Fruit fly (Drosophila melanogaster): ENCODE results near the gene CG43136.
A peak's percentile ranks its signal among the peaks of the same experiment; 100 is the strongest.

Gene CG43136

DNA sequence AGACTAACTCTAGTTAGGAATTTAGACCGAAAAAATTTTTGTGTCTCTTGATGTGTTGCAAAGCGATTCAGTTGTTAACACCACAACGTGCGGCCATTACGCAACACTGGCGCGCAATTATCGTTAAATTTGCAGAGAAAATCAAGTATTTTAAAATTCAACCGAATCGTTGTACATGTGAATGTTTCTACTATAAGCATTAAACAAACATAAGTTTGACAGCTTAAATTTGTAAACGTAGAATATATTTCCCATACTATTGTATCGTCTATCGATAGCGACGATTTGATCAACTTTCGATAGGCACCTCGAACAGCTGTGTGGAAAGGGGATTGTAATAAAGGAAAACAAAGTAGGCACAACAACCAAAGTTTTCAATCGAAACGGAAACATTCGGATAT, 26.0 kb downstream of the CG43136 start, which contains the start of the genes Usp30 and CG16721 (continued):
- peak; percentile 53 for TF ChIP-seq achi (GFP tag; optimal IDR thresholded peaks at IDR 0.05)
- no peak for TF ChIP-seq CG15336 (GFP tag; IDR thresholded peaks at IDR 0.05)
- peak; percentile 7 for TF ChIP-seq CG7368 (GFP tag; optimal IDR thresholded peaks at IDR 0.05)
- TF ChIP-seq Smox (GFP tag; optimal IDR thresholded peaks at IDR 0.05) = no peak
- no peak for TF ChIP-seq net (GFP tag; optimal IDR thresholded peaks at IDR 0.05)
- TF ChIP-seq CG31627 (GFP tag; optimal IDR thresholded peaks at IDR 0.05) = peak; percentile 57
- TF ChIP-seq CG11294 (GFP tag; IDR thresholded peaks at IDR 0.05) = no peak
- peak; percentile 67 for TF ChIP-seq Eip78C (GFP tag)
- TF ChIP-seq CG11762 (GFP tag; optimal IDR thresholded peaks at IDR 0.05; ENCODE audit: insufficient read depth) = peak; percentile 23
- no peak for TF ChIP-seq CG4318 (GFP tag; optimal IDR thresholded peaks at IDR 0.05)
- peak; percentile 10 for TF ChIP-seq Hr4 (GFP tag; optimal IDR thresholded peaks at IDR 0.05)
- no peak for TF ChIP-seq Eip93F (GFP tag; optimal IDR thresholded peaks at IDR 0.05)

DNA sequence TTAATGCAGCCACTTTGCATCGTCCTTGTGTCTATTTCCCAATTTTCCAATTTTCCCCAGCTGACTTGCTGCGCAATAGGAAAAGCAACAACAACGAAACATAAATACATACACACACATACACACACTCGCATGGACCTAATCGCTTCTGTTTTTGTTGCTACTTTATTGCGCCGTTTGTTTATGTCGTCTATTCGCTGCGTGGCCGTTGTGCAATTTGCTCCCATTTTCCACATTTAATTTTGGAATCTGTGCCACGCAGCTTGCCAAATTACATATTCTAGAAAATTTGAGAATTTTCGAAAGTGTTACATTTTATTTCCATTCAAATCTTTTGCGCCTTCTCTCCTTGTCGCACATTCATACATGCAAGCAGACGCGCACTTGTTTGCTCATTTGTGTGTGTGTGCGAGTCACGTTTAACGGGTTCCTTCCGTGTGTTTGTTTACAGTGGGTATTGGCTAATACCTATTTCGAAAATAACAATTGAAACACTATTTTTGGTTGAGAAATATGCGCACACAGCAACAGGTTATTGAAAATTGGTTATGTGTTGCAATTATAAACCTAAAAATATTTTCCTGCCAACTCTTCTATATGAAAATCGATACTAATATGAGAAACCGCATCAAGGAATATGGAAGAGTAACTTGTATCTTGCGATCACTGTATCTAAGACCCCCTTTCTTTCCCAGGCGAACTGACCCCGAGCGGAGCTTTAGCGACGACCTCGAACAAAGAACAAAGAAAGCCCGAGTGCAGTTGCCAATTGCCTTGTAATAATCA, 26.8 kb downstream of the CG43136 start:
- peak; percentile 81 for TF ChIP-seq CG10669 (GFP tag; optimal IDR thresholded peaks at IDR 0.05)
- TF ChIP-seq vri (GFP tag; optimal IDR thresholded peaks at IDR 0.05) = peak; percentile 83
- TF ChIP-seq Eip93F (GFP tag; optimal IDR thresholded peaks at IDR 0.05) = no peak
- TF ChIP-seq CG7368 (GFP tag; optimal IDR thresholded peaks at IDR 0.05) = peak; percentile 83
- peak; percentile 91 for TF ChIP-seq Met (GFP tag; optimal IDR thresholded peaks at IDR 0.05)
- peak; percentile 75 for TF ChIP-seq CG10631 (GFP tag; optimal IDR thresholded peaks at IDR 0.05)
- TF ChIP-seq pdm3 (GFP tag; optimal IDR thresholded peaks at IDR 0.05) = peak; percentile 87
- peak; percentile 90 for TF ChIP-seq esn (GFP tag; optimal IDR thresholded peaks at IDR 0.05)
- TF ChIP-seq eg (GFP tag; IDR thresholded peaks at IDR 0.05) = peak; percentile 78
- TF ChIP-seq CG4318 (GFP tag; optimal IDR thresholded peaks at IDR 0.05) = no peak
- peak; percentile 89 for TF ChIP-seq Hr39 (GFP tag; optimal IDR thresholded peaks at IDR 0.05)
- no peak for TF ChIP-seq spab (GFP tag; optimal IDR thresholded peaks at IDR 0.05)
- peak; percentile 58 for TF ChIP-seq CG16779 (tag; optimal IDR thresholded peaks at IDR 0.05)
- peak; percentile 77 for TF ChIP-seq CG6792 (GFP tag; optimal IDR thresholded peaks at IDR 0.05)
- TF ChIP-seq CG15336 (GFP tag; IDR thresholded peaks at IDR 0.05) = peak; percentile 85
- TF ChIP-seq Eip75B (GFP tag; optimal IDR thresholded peaks at IDR 0.05) = peak; percentile 80
- TF ChIP-seq ss (GFP tag; optimal IDR thresholded peaks at IDR 0.05) = peak; percentile 67 to 87
- no peak for TF ChIP-seq Hr38 (GFP tag; optimal IDR thresholded peaks at IDR 0.05)
- TF ChIP-seq CG6276 (GFP tag; optimal IDR thresholded peaks at IDR 0.05) = peak; percentile 81
- TF ChIP-seq CG34406 (GFP tag; optimal IDR thresholded peaks at IDR 0.05) = peak; percentile 70
- peak; percentile 58 for TF ChIP-seq Blimp-1 (GFP tag; optimal IDR thresholded peaks at IDR 0.05)
- peak; percentile 58 for TF ChIP-seq dac (GFP tag; optimal IDR thresholded peaks at IDR 0.05)
- peak; percentile 61 for TF ChIP-seq fd59A (GFP tag; optimal IDR thresholded peaks at IDR 0.05)
- TF ChIP-seq CG6163 (GFP tag; IDR thresholded peaks at IDR 0.05) = peak; percentile 86
- TF ChIP-seq CG3032 (tag; optimal IDR thresholded peaks at IDR 0.05) = peak; percentile 66
- peak; percentile 80 for TF ChIP-seq achi (GFP tag; optimal IDR thresholded peaks at IDR 0.05)
- TF ChIP-seq CG11294 (GFP tag; IDR thresholded peaks at IDR 0.05) = peak; percentile 63
- peak; percentile 75 for TF ChIP-seq CG8632 (GFP tag; optimal IDR thresholded peaks at IDR 0.05)
- peak; percentile 88 for TF ChIP-seq CG31627 (GFP tag; optimal IDR thresholded peaks at IDR 0.05)
- TF ChIP-seq CG6808 (GFP tag; optimal IDR thresholded peaks at IDR 0.05) = peak; percentile 78
- TF ChIP-seq CG1621 (tag; optimal IDR thresholded peaks at IDR 0.05) = peak; percentile 57
- peak; percentile 78 for TF ChIP-seq Ets96B (tag; optimal IDR thresholded peaks at IDR 0.05)
- peak; percentile 49 for TF ChIP-seq Sox15 (GFP tag; optimal IDR thresholded peaks at IDR 0.05)
- peak; percentile 89 for TF ChIP-seq topi (GFP tag; optimal IDR thresholded peaks at IDR 0.05)
- TF ChIP-seq fkh (GFP tag; optimal IDR thresholded peaks at IDR 0.05) = peak; percentile 96
- TF ChIP-seq svp (GFP tag) = peak; percentile 95
- TF ChIP-seq CG9139 (GFP tag; optimal IDR thresholded peaks at IDR 0.05) = peak; percentile 52
- TF ChIP-seq net (GFP tag; optimal IDR thresholded peaks at IDR 0.05) = peak; percentile 86
- TF ChIP-seq acj6 (GFP tag; optimal IDR thresholded peaks at IDR 0.05) = peak; percentile 80
- peak; percentile 95 for TF ChIP-seq Sox14 (GFP tag; optimal IDR thresholded peaks at IDR 0.05)
- TF ChIP-seq Lpt (GFP tag; optimal IDR thresholded peaks at IDR 0.05) = peak; percentile 77
- peak; percentile 57 for TF ChIP-seq CG8319 (GFP tag; optimal IDR thresholded peaks at IDR 0.05)
- peak; percentile 95 for TF ChIP-seq Eip78C (GFP tag)
- peak; percentile 85 for TF ChIP-seq lz (GFP tag; optimal IDR thresholded peaks at IDR 0.05)

Data from whole organism, prepupa.